Worm (Caenorhabditis elegans) whole organism, L2 larva: Measurements from ENCODE around the gene gos-28.

Experiments used
- C34F6.9 ChIP-seq: fragments of 150-350 bp; optimal IDR thresholded peaks from 2 replicates; lab custom pipeline; 2014; ENCODE audit warnings: missing biosample characterization, missing genetic modification characterization
- F13H6.1 ChIP-seq: sonication (generic microtip); optimal IDR thresholded peaks from 2 replicates; lab custom pipeline; 2016; ENCODE audit warnings: missing genetic modification characterization, missing compliant biosample characterization
- R02D3.7 ChIP-seq: fragments of 150-350 bp; optimal IDR thresholded peaks from 2 replicates; lab custom pipeline; 2014; ENCODE audit warnings: missing biosample characterization, missing genetic modification characterization
- ZK546.5 ChIP-seq: sonication (generic microtip); optimal IDR thresholded peaks from 2 replicates; lab custom pipeline; 2017; ENCODE audit warnings: missing biosample characterization, missing genetic modification characterization
- alr-1 ChIP-seq: fragments of 150-350 bp; optimal IDR thresholded peaks from 2 replicates; lab custom pipeline; 2014; ENCODE audit warnings: missing biosample characterization, missing genetic modification characterization
- blmp-1 ChIP-seq: sonication (generic microtip); optimal IDR thresholded peaks from 2 replicates; lab custom pipeline; 2017; ENCODE audit warnings: missing genetic modification characterization, mild to moderate bottlenecking, missing compliant biosample characterization, antibody characterized with exemption, moderate library complexity; ENCODE audit not compliant: insufficient read depth
- ceh-16 ChIP-seq: fragments of 150-350 bp; optimal IDR thresholded peaks from 2 replicates; lab custom pipeline; 2014; ENCODE audit warnings: missing biosample characterization, missing genetic modification characterization
- ceh-82 ChIP-seq: fragments of 150-350 bp; optimal IDR thresholded peaks from 2 replicates; lab custom pipeline; 2014; ENCODE audit warnings: missing biosample characterization, missing genetic modification characterization
- crh-2 ChIP-seq: sonication (generic microtip); optimal IDR thresholded peaks from 2 replicates; lab custom pipeline; 2017; ENCODE audit warnings: missing biosample characterization, missing genetic modification characterization
- dmd-4 ChIP-seq: sonication (generic microtip); optimal IDR thresholded peaks from 2 replicates; lab custom pipeline; 2017; ENCODE audit warnings: missing biosample characterization, missing genetic modification characterization
- egl-27 ChIP-seq: sonication (generic microtip); optimal IDR thresholded peaks from 3 replicates; lab custom pipeline; 2017; ENCODE audit warnings: missing biosample characterization, missing genetic modification reagents, missing genetic modification characterization
- elt-1 ChIP-seq: fragments of 150-350 bp; optimal IDR thresholded peaks from 2 replicates; lab custom pipeline; 2014; ENCODE audit warnings: missing biosample characterization, missing genetic modification characterization
- elt-3 ChIP-seq: sonication (generic microtip); optimal IDR thresholded peaks from 2 replicates; lab custom pipeline; 2017; ENCODE audit warnings: missing biosample characterization, missing genetic modification characterization
- gmeb-1 ChIP-seq: fragments of 150-350 bp; optimal IDR thresholded peaks from 2 replicates; lab custom pipeline; 2014; ENCODE audit warnings: missing biosample characterization, missing genetic modification characterization
- lin-11 ChIP-seq: fragments of 150-350 bp; sonication (generic microtip); optimal IDR thresholded peaks from 2 replicates; lab custom pipeline; 2014; ENCODE audit warnings: missing biosample characterization, missing genetic modification characterization, inconsistent platforms, mixed read lengths
- lin-13 ChIP-seq: fragments of 150-350 bp; optimal IDR thresholded peaks from 2 replicates; lab custom pipeline; 2014; ENCODE audit warnings: missing biosample characterization, missing genetic modification reagents, missing genetic modification characterization
- lsy-2 ChIP-seq, 2 experiments: fragments of 150-350 bp in 1 of 2; sonication (generic microtip) in 1 of 2; optimal IDR thresholded peaks; 2 replicates each; lab custom pipeline; 2014 to 2017; ENCODE audit warnings: missing biosample characterization in 2 of 2, missing genetic modification characterization in 2 of 2
- mab-5 ChIP-seq: fragments of 150-350 bp; optimal IDR thresholded peaks from 2 replicates; lab custom pipeline; 2014; ENCODE audit warnings: missing biosample characterization, missing genetic modification characterization
- mdl-1 ChIP-seq, 2 experiments: fragments of 150-350 bp in 1 of 2; sonication (generic microtip) in 1 of 2; optimal IDR thresholded peaks; 2 replicates each; lab custom pipeline; 2017; ENCODE audit warnings: missing biosample characterization in 2 of 2, missing genetic modification characterization in 2 of 2
- nhr-10 ChIP-seq: sonication (generic microtip); optimal IDR thresholded peaks from 2 replicates; lab custom pipeline; 2017; ENCODE audit warnings: missing biosample characterization, missing genetic modification characterization
- nhr-12 ChIP-seq: fragments of 150-350 bp; optimal IDR thresholded peaks from 2 replicates; lab custom pipeline; 2014; ENCODE audit warnings: missing biosample characterization, missing genetic modification characterization
- nhr-129 ChIP-seq: fragments of 150-350 bp; optimal IDR thresholded peaks from 2 replicates; lab custom pipeline; 2014; ENCODE audit warnings: missing biosample characterization, missing genetic modification characterization
- nhr-23 ChIP-seq: fragments of 150-350 bp; optimal IDR thresholded peaks from 2 replicates; lab custom pipeline; 2014; ENCODE audit warnings: missing biosample characterization, missing genetic modification reagents, missing genetic modification characterization
- nhr-25 ChIP-seq: fragments of 150-350 bp; sonication (generic microtip); optimal IDR thresholded peaks from 3 replicates; lab custom pipeline; 2014; ENCODE audit warnings: missing biosample characterization, missing genetic modification characterization
- nhr-77 ChIP-seq: fragments of 150-350 bp; optimal IDR thresholded peaks from 2 replicates; lab custom pipeline; 2014; ENCODE audit warnings: missing biosample characterization, missing genetic modification characterization
- sem-4 ChIP-seq: fragments of 150-350 bp; optimal IDR thresholded peaks from 2 replicates; lab custom pipeline; 2014; ENCODE audit warnings: missing biosample characterization, missing genetic modification reagents, missing genetic modification characterization
- sma-9 ChIP-seq, 2 experiments: fragments of 150-350 bp in 1 of 2; sonication (generic microtip) in 1 of 2; optimal IDR thresholded peaks; 2 replicates each; lab custom pipeline; 2014 to 2016; ENCODE audit warnings: missing genetic modification characterization in 2 of 2, mild to moderate bottlenecking in 1 of 2, missing biosample characterization in 1 of 2, missing compliant biosample characterization in 1 of 2, missing genetic modification reagents in 1 of 2, moderate library complexity in 1 of 2
- unc-39 ChIP-seq: fragments of 150-350 bp; optimal IDR thresholded peaks from 2 replicates; lab custom pipeline; 2014; ENCODE audit warnings: missing biosample characterization, missing genetic modification characterization
- unc-55 ChIP-seq: fragments of 150-350 bp; sonication (generic microtip); optimal IDR thresholded peaks from 3 replicates; lab custom pipeline; 2014; ENCODE audit warnings: missing biosample characterization, missing genetic modification reagents, missing genetic modification characterization
- unc-62 ChIP-seq: fragments of 150-350 bp; optimal IDR thresholded peaks from 2 replicates; lab custom pipeline; 2014; ENCODE audit warnings: missing biosample characterization, missing genetic modification reagents, missing genetic modification characterization
- ztf-1 ChIP-seq: fragments of 200-800 bp; sonication (Bioruptor generic); conservative IDR thresholded peaks from 2 replicates; pipeline ENCODE4 v1.3.6; 2022; ENCODE audit warnings: missing genetic modification characterization, missing compliant biosample characterization
- ztf-11 ChIP-seq: sonication (generic microtip); optimal IDR thresholded peaks from 2 replicates; lab custom pipeline; 2017; ENCODE audit warnings: missing biosample characterization, missing genetic modification characterization
- ztf-4 ChIP-seq: fragments of 150-350 bp; optimal IDR thresholded peaks from 2 replicates; lab custom pipeline; 2014; ENCODE audit warnings: missing biosample characterization, missing genetic modification characterization

gos-28 gene

ce11 chrIII:7385929-7386328, 37.0 kb upstream of the gos-28 start, which contains the start of gene trd-1:
TSS of gene trd-1 (plus strand) at chrIII:7386229.
- no peak for TF ChIP-seq sma-9 (GFP tag; optimal IDR thresholded peaks at IDR 0.05; lab: Kevin White, UChicago)
- no peak for TF ChIP-seq sma-9 (tag; optimal IDR thresholded peaks at IDR 0.05; lab: Kevin White, UChicago)
- no peak for TF ChIP-seq mab-5 (tag; lab: Kevin White, UChicago)
- TF ChIP-seq ztf-1 (GFP tag; lab: Robert Waterston, UW): no peak
- no peak for TF ChIP-seq ztf-4 (tag; lab: Kevin White, UChicago)
- TF ChIP-seq gmeb-1: no peak
- TF ChIP-seq lsy-2 (tag; optimal IDR thresholded peaks at IDR 0.05; lab: Kevin White, UChicago): no peak
- TF ChIP-seq R02D3.7: no peak
- no peak for TF ChIP-seq ZK546.5 (tag; lab: Kevin White, UChicago)

ce11 chrIII:7383733-7384132, 34.8 kb upstream of the gos-28 start, which contains the start of gene tbp-1:
TSS of gene tbp-1 (plus strand) at chrIII:7384033.
- no peak for TF ChIP-seq nhr-23 (tag; lab: Kevin White, UChicago)

- no peak for TF ChIP-seq unc-39
- peak; percentile 15 for TF ChIP-seq crh-2 (tag; lab: Kevin White, UChicago)
- peak; percentile 70 for TF ChIP-seq C34F6.9
- peak; percentile 47 for TF ChIP-seq gmeb-1
- TF ChIP-seq nhr-129 (tag; lab: Kevin White, UChicago): peak; percentile 68
- TF ChIP-seq unc-55 (GFP tag; lab: Kevin White, UChicago): peak; percentile 67
- peak; percentile 83 to 98 for TF ChIP-seq lsy-2 (tag; optimal IDR thresholded peaks at IDR 0.05; lab: Kevin White, UChicago)
- TF ChIP-seq egl-27 (tag; lab: Kevin White, UChicago): no peak
Measured at ce11 chrIII:7381546-7382171, 32.7 kb upstream of the gos-28 start, which contains the start of the genes hmg-4 and T20B12.3. TSS of gene hmg-4 (minus strand) at chrIII:7381596. TSS of gene T20B12.3 (plus strand) at chrIII:7382115.

ce11 chrIII:7380120-7380519, 31.1 kb upstream of the gos-28 start:
- TF ChIP-seq lin-13: no peak
- no peak for TF ChIP-seq ZK546.5 (tag; lab: Kevin White, UChicago)
- TF ChIP-seq lin-11 (tag; lab: Kevin White, UChicago): no peak
- TF ChIP-seq elt-3 (tag; lab: Kevin White, UChicago): no peak
- TF ChIP-seq elt-1 (tag; lab: Kevin White, UChicago): no peak
- TF ChIP-seq nhr-129 (tag; lab: Kevin White, UChicago): no peak
- no peak for TF ChIP-seq gmeb-1
- TF ChIP-seq unc-39: no peak
- no peak for TF ChIP-seq unc-55 (GFP tag; lab: Kevin White, UChicago)
- no peak for TF ChIP-seq blmp-1
- TF ChIP-seq sma-9 (GFP tag; optimal IDR thresholded peaks at IDR 0.05; lab: Kevin White, UChicago): no peak
- TF ChIP-seq sma-9 (tag; optimal IDR thresholded peaks at IDR 0.05; lab: Kevin White, UChicago): no peak
- no peak for TF ChIP-seq ceh-82 (tag; lab: Kevin White, UChicago)
- TF ChIP-seq dmd-4: no peak
- no peak for TF ChIP-seq unc-62
- TF ChIP-seq mdl-1 (tag; optimal IDR thresholded peaks at IDR 0.05; lab: Kevin White, UChicago): no peak
- TF ChIP-seq F13H6.1 (tag; lab: Kevin White, UChicago): no peak
- TF ChIP-seq alr-1 (tag; lab: Kevin White, UChicago): no peak

- TF ChIP-seq unc-62: no peak
Measured at ce11 chrIII:7378945-7379344, 30.0 kb upstream of the gos-28 start, which contains the start of gene T20B12.7. TSS of gene T20B12.7 (minus strand) at chrIII:7379045.

- TF ChIP-seq lin-11 (tag; lab: Kevin White, UChicago) (no peak), unc-55 (GFP tag; lab: Kevin White, UChicago) (no peak), sma-9 (GFP tag; optimal IDR thresholded peaks at IDR 0.05; lab: Kevin White, UChicago) (no peak), sma-9 (tag; optimal IDR thresholded peaks at IDR 0.05; lab: Kevin White, UChicago) (no peak), unc-62 (no peak), ceh-16 (tag; lab: Kevin White, UChicago) (no peak), nhr-10 (tag; lab: Kevin White, UChicago) (no peak), mab-5 (tag; lab: Kevin White, UChicago) (no peak), ztf-11 (tag; lab: Kevin White, UChicago) (no peak), sem-4 (tag; lab: Kevin White, UChicago) (no peak), nhr-25 (tag; lab: Kevin White, UChicago) (no peak), ZK546.5 (tag; lab: Kevin White, UChicago) (no peak), nhr-12 (tag; lab: Kevin White, UChicago) (no peak), nhr-77 (tag; lab: Kevin White, UChicago) (no peak)
Measured at ce11 chrIII:7378522-7378921, 29.5 kb upstream of the gos-28 start.
